Worm (Caenorhabditis elegans) whole organism, young adult: ENCODE data around the gene thn-4.

Experiments used
- F33H1.4 ChIP-seq: fragments of 200-800 bp; sonication (Bioruptor generic); IDR thresholded peaks from 2 replicates; pipeline ENCODE4 v1.3.6; 2022; ENCODE audit warnings: missing genetic modification reagents, missing genetic modification characterization, missing compliant biosample characterization
- F39B2.1 ChIP-seq: fragments of 200-800 bp; sonication (Bioruptor generic); IDR thresholded peaks from 2 replicates; pipeline ENCODE4 v1.3.6; 2022; ENCODE audit warnings: missing genetic modification reagents, missing genetic modification characterization, missing compliant biosample characterization
- Y95B8A.8 ChIP-seq: fragments of 200-800 bp; sonication (Bioruptor generic); IDR thresholded peaks from 2 replicates; pipeline ENCODE4 v1.3.6; 2022; ENCODE audit warnings: missing genetic modification reagents, missing genetic modification characterization, missing compliant biosample characterization
- ZK185.1 ChIP-seq: sonication (generic microtip); optimal IDR thresholded peaks from 2 replicates; lab custom pipeline; 2016; ENCODE audit warnings: mild to moderate bottlenecking, missing genetic modification characterization, missing compliant biosample characterization; ENCODE audit not compliant: poor library complexity, severe bottlenecking
- aptf-2 ChIP-seq: fragments of 200-800 bp; sonication (Bioruptor generic); conservative IDR thresholded peaks from 2 replicates; pipeline ENCODE4 v1.3.6; 2022; ENCODE audit warnings: missing genetic modification reagents, missing genetic modification characterization, missing compliant biosample characterization
- aptf-3 ChIP-seq: fragments of 200-800 bp; sonication (Bioruptor generic); IDR thresholded peaks from 2 replicates; pipeline ENCODE4 v1.3.6; 2022; ENCODE audit warnings: missing genetic modification characterization, missing compliant biosample characterization
- atf-7 ChIP-seq: sonication (generic microtip); optimal IDR thresholded peaks from 2 replicates; lab custom pipeline; 2017; ENCODE audit warnings: mild to moderate bottlenecking, missing genetic modification characterization, missing compliant biosample characterization
- athp-1 ChIP-seq: sonication (generic microtip); optimal IDR thresholded peaks from 2 replicates; lab custom pipeline; 2017; ENCODE audit warnings: mild to moderate bottlenecking, missing genetic modification characterization, missing compliant biosample characterization
- bed-2 ChIP-seq: fragments of 200-800 bp; sonication (Bioruptor generic); IDR thresholded peaks from 2 replicates; pipeline ENCODE4 v1.3.6; 2022; ENCODE audit warnings: missing genetic modification reagents, missing genetic modification characterization, missing compliant biosample characterization
- cebp-1 ChIP-seq, 2 experiments: fragments of 200-800 bp in 1 of 2; sonication (Bioruptor generic) in 1 of 2; sonication (generic microtip) in 1 of 2; IDR thresholded peaks in 1 of 2; optimal IDR thresholded peaks in 1 of 2; 2 replicates each; pipeline versions ENCODE4 v1.3.6 to Lab custom; 2017 to 2022; ENCODE audit warnings: missing compliant biosample characterization in 2 of 2, missing genetic modification characterization in 2 of 2, mild to moderate bottlenecking in 1 of 2, missing genetic modification reagents in 1 of 2, moderate library complexity in 1 of 2
- ceh-91 ChIP-seq: fragments of 200-800 bp; sonication (Bioruptor generic); IDR thresholded peaks from 2 replicates; pipeline ENCODE4 v1.3.6; 2022; ENCODE audit warnings: missing genetic modification reagents, missing genetic modification characterization, missing compliant biosample characterization
- efl-1 ChIP-seq: fragments of 150-350 bp; optimal IDR thresholded peaks from 2 replicates; lab custom pipeline; 2014; ENCODE audit warnings: missing biosample characterization, missing genetic modification reagents, missing genetic modification characterization
- egl-18 ChIP-seq: fragments of 200-800 bp; sonication (Bioruptor generic); IDR thresholded peaks from 2 replicates; pipeline ENCODE4 v1.3.6; 2022; ENCODE audit warnings: missing genetic modification reagents, missing genetic modification characterization, missing compliant biosample characterization
- egl-44 ChIP-seq: fragments of 200-800 bp; sonication (Bioruptor generic); IDR thresholded peaks from 2 replicates; pipeline ENCODE4 v1.3.6; 2022; ENCODE audit warnings: missing genetic modification reagents, missing genetic modification characterization, missing compliant biosample characterization
- him-1 ChIP-seq: sonication (generic microtip); optimal IDR thresholded peaks from 2 replicates; lab custom pipeline; 2016; ENCODE audit warnings: missing genotype, missing genetic modification reagents, missing genetic modification characterization, missing compliant biosample characterization
- hlh-12 ChIP-seq: sonication (generic microtip); optimal IDR thresholded peaks from 2 replicates; lab custom pipeline; 2016; ENCODE audit warnings: missing genetic modification characterization, missing compliant biosample characterization
- hlh-26 ChIP-seq: fragments of 200-800 bp; sonication (Bioruptor generic); conservative IDR thresholded peaks from 2 replicates; pipeline ENCODE4 v1.3.6; 2022; ENCODE audit warnings: missing genetic modification reagents, missing genetic modification characterization, missing compliant biosample characterization
- hmg-1.2 ChIP-seq: fragments of 200-800 bp; sonication (Bioruptor generic); IDR thresholded peaks from 2 replicates; pipeline ENCODE4 v1.3.6; 2022; ENCODE audit warnings: missing genetic modification reagents, missing genetic modification characterization, missing compliant biosample characterization
- let-526 ChIP-seq: fragments of 200-800 bp; sonication (Bioruptor generic); IDR thresholded peaks from 2 replicates; pipeline ENCODE4 v1.3.6; 2022; ENCODE audit warnings: missing genetic modification reagents, missing genetic modification characterization, missing compliant biosample characterization
- lin-26 ChIP-seq: fragments of 200-800 bp; sonication (Bioruptor generic); IDR thresholded peaks from 2 replicates; pipeline ENCODE4 v1.3.6; 2022; ENCODE audit warnings: missing genetic modification reagents, missing genetic modification characterization, missing compliant biosample characterization
- lin-54 ChIP-seq: fragments of 200-800 bp; sonication (Bioruptor generic); optimal IDR thresholded peaks from 2 replicates; lab custom pipeline; 2018; ENCODE audit warnings: mild to moderate bottlenecking, missing genetic modification characterization, missing compliant biosample characterization
- lsy-27 ChIP-seq: sonication (generic microtip); optimal IDR thresholded peaks from 2 replicates; lab custom pipeline; 2017; ENCODE audit warnings: missing genetic modification characterization, mild to moderate bottlenecking, missing compliant biosample characterization, antibody characterized with exemption, missing genotype, borderline replicate concordance; ENCODE audit not compliant: insufficient read depth
- madf-10 ChIP-seq: sonication (generic microtip); optimal IDR thresholded peaks from 2 replicates; lab custom pipeline; 2016; ENCODE audit warnings: mild to moderate bottlenecking, missing genetic modification characterization, missing compliant biosample characterization
- madf-6 ChIP-seq: fragments of 200-800 bp; sonication (Bioruptor generic); IDR thresholded peaks from 2 replicates; pipeline ENCODE4 v1.3.6; 2022; ENCODE audit warnings: missing genetic modification reagents, missing genetic modification characterization, missing compliant biosample characterization
- mel-28 ChIP-seq: sonication (generic microtip); optimal IDR thresholded peaks from 2 replicates; lab custom pipeline; 2016; ENCODE audit warnings: borderline replicate concordance, mild to moderate bottlenecking, missing genetic modification characterization, missing compliant biosample characterization
- nhr-27 ChIP-seq: fragments of 200-800 bp; sonication (Bioruptor generic); optimal IDR thresholded peaks from 2 replicates; lab custom pipeline; 2018; ENCODE audit warnings: mild to moderate bottlenecking, missing genetic modification characterization, moderate library complexity, missing compliant biosample characterization
- nhr-80 ChIP-seq: sonication (generic microtip); optimal IDR thresholded peaks from 2 replicates; lab custom pipeline; 2016; ENCODE audit warnings: missing genetic modification characterization, missing compliant biosample characterization
- nhr-90 ChIP-seq: sonication (generic microtip); optimal IDR thresholded peaks from 2 replicates; lab custom pipeline; 2016; ENCODE audit warnings: missing genotype, mild to moderate bottlenecking, missing genetic modification characterization, missing compliant biosample characterization
- pha-4 ChIP-seq: fragments of 150-350 bp; sonication (generic microtip); optimal IDR thresholded peaks from 2 replicates; lab custom pipeline; 2014; ENCODE audit warnings: missing biosample characterization, missing genetic modification reagents, missing genetic modification characterization
- rec-8 ChIP-seq, 2 experiments: sonication (generic microtip); optimal IDR thresholded peaks; 2 replicates each; lab custom pipeline; 2016; ENCODE audit warnings: mild to moderate bottlenecking in 2 of 2, missing genetic modification characterization in 2 of 2, missing genetic modification reagents in 2 of 2, missing genotype in 2 of 2, missing biosample characterization in 1 of 2, missing compliant biosample characterization in 1 of 2, moderate library complexity in 1 of 2
- rpc-1 ChIP-seq, 2 experiments: fragments of 150-350 bp in 1 of 2; sonication (generic microtip) in 1 of 2; optimal IDR thresholded peaks; 2 replicates each; lab custom pipeline; 2014 to 2018; ENCODE audit warnings: missing biosample characterization in 1 of 2, missing genetic modification characterization in 1 of 2, missing genetic modification reagents in 1 of 2, missing genotype in 1 of 2
- sea-2 ChIP-seq: fragments of 200-800 bp; sonication (Bioruptor generic); IDR thresholded peaks from 2 replicates; pipeline ENCODE4 v1.3.6; 2022; ENCODE audit warnings: missing genetic modification characterization, missing compliant biosample characterization
- tbx-9 ChIP-seq: sonication (generic microtip); optimal IDR thresholded peaks from 2 replicates; lab custom pipeline; 2016; ENCODE audit warnings: borderline replicate concordance, missing genetic modification characterization, inconsistent platforms, missing compliant biosample characterization
- ztf-6 ChIP-seq: fragments of 200-800 bp; sonication (Bioruptor generic); IDR thresholded peaks from 2 replicates; pipeline ENCODE4 v1.3.6; 2022; ENCODE audit warnings: missing genetic modification reagents, missing genetic modification characterization, missing compliant biosample characterization

thn-4 gene

ce11 chrV:16916079-16916478, 44.8 kb upstream of the thn-4 start, which contains the start of gene F09C6.10:
TSS of gene F09C6.10 (minus strand) at chrV:16916179.
- TF ChIP-seq tbx-9 (tag; lab: Kevin White, UChicago): no peak
- no peak for TF ChIP-seq rpc-1 (optimal IDR thresholded peaks at IDR 0.05; lab: Kevin White, UChicago)
- TF ChIP-seq rpc-1 (tag; optimal IDR thresholded peaks at IDR 0.05; lab: Kevin White, UChicago): no peak
- no peak for TF ChIP-seq Y95B8A.8 (GFP tag; lab: Robert Waterston, UW)
- TF ChIP-seq atf-7: no peak
- TF ChIP-seq, all 124 proteins: peak for 0

ce11 chrV:16911934-16912333, 40.6 kb upstream of the thn-4 start, which contains the start of gene nhr-116:
TSS of gene nhr-116 (plus strand) at chrV:16912234.
- TF ChIP-seq hlh-26 (no peak), lsy-27 (tag; lab: Kevin White, UChicago) (no peak), madf-10 (tag; lab: Kevin White, UChicago) (no peak), bed-2 (GFP tag; lab: Robert Waterston, UW) (no peak), ztf-6 (GFP tag; lab: Robert Waterston, UW) (no peak), rec-8 (tag; optimal IDR thresholded peaks at IDR 0.05; lab: Kevin White, UChicago) (no peak), rpc-1 (optimal IDR thresholded peaks at IDR 0.05; lab: Kevin White, UChicago) (no peak), rpc-1 (tag; optimal IDR thresholded peaks at IDR 0.05; lab: Kevin White, UChicago) (no peak), lin-26 (GFP tag; lab: Robert Waterston, UW) (no peak), aptf-2 (GFP tag; lab: Robert Waterston, UW) (no peak), aptf-3 (no peak), ceh-91 (GFP tag; lab: Robert Waterston, UW) (no peak), athp-1 (tag; lab: Kevin White, UChicago) (no peak), atf-7 (no peak)

ce11 chrV:16911294-16911693, 40.0 kb upstream of the thn-4 start:
- TF ChIP-seq nhr-80 (tag; lab: Kevin White, UChicago): peak; percentile 36
- no peak for TF ChIP-seq nhr-27

ce11 chrV:16910864-16911263, 39.6 kb upstream of the thn-4 start:
- TF ChIP-seq him-1 (tag; lab: Kevin White, UChicago) (no peak), hmg-1.2 (GFP tag; lab: Robert Waterston, UW) (peak; percentile 12; the same call in 1 of the 2 replicates), lin-26 (GFP tag; lab: Robert Waterston, UW) (no peak)
- TF ChIP-seq, all 124 proteins: peak for 1

ce11 chrV:16909871-16910270, 38.6 kb upstream of the thn-4 start, which contains the start of gene F09C6.16:
TSS of gene F09C6.16 (minus strand) at chrV:16909971.
- TF ChIP-seq egl-18 (GFP tag; lab: Robert Waterston, UW) (no peak), egl-44 (no peak), pha-4 (tag; lab: Kevin White, UChicago) (no peak), efl-1 (GFP tag; lab: Kevin White, UChicago) (no peak)

ce11 chrV:16904612-16905011, 33.3 kb upstream of the thn-4 start, which contains the start of gene nhr-262:
TSS of gene nhr-262 (plus strand) at chrV:16904912.
- TF ChIP-seq hlh-12 (no peak), madf-6 (GFP tag; lab: Robert Waterston, UW) (no peak), F39B2.1 (GFP tag; lab: Robert Waterston, UW) (no peak), sea-2 (no peak), egl-18 (GFP tag; lab: Robert Waterston, UW) (no peak), lsy-27 (tag; lab: Kevin White, UChicago) (no peak), mel-28 (tag; lab: Kevin White, UChicago) (no peak), ZK185.1 (tag; lab: Kevin White, UChicago) (no peak), cebp-1 (GFP tag; IDR thresholded peaks at IDR 0.05; lab: Robert Waterston, UW) (no peak), cebp-1 (tag; optimal IDR thresholded peaks at IDR 0.05; lab: Kevin White, UChicago) (no peak), madf-10 (tag; lab: Kevin White, UChicago) (no peak), let-526 (no peak), lin-54 (GFP tag; lab: Kevin White, UChicago) (no peak), F33H1.4 (GFP tag; lab: Robert Waterston, UW) (no peak), nhr-90 (tag; lab: Kevin White, UChicago) (no peak)
- TF ChIP-seq, all 124 proteins: peak for 0
